Worm (Caenorhabditis elegans) whole organism, young adult: Measurements from ENCODE around the gene dpf-2.

Experiments
- B0019.2 ChIP-seq: fragments of 200-800 bp; sonication (Bioruptor generic); conservative IDR thresholded peaks from 2 replicates; pipeline ENCODE4 v1.3.6; 2022; ENCODE audit warnings: missing genetic modification reagents, missing genetic modification characterization, missing compliant biosample characterization
- B0035.1 ChIP-seq: sonication (generic microtip); optimal IDR thresholded peaks from 2 replicates; lab custom pipeline; 2016; ENCODE audit warnings: missing genetic modification characterization, mild to moderate bottlenecking, missing compliant biosample characterization, missing genotype, missing genetic modification reagents
- B0336.3 ChIP-seq: fragments of 200-800 bp; sonication (Bioruptor generic); IDR thresholded peaks from 2 replicates; pipeline ENCODE4 v1.3.6; 2022; ENCODE audit warnings: missing genetic modification characterization, missing compliant biosample characterization
- F10E7.11 ChIP-seq: sonication (generic microtip); optimal IDR thresholded peaks from 2 replicates; lab custom pipeline; 2017; ENCODE audit warnings: mild to moderate bottlenecking, missing genetic modification characterization, moderate library complexity, missing compliant biosample characterization
- F22D6.2 ChIP-seq: sonication (generic microtip); optimal IDR thresholded peaks from 2 replicates; lab custom pipeline; 2016; ENCODE audit warnings: mild to moderate bottlenecking, missing genetic modification characterization, missing compliant biosample characterization
- F33H1.4 ChIP-seq: fragments of 200-800 bp; sonication (Bioruptor generic); IDR thresholded peaks from 2 replicates; pipeline ENCODE4 v1.3.6; 2022; ENCODE audit warnings: missing genetic modification reagents, missing genetic modification characterization, missing compliant biosample characterization
- F52B5.7 ChIP-seq: sonication (generic microtip); optimal IDR thresholded peaks from 2 replicates; lab custom pipeline; 2016; ENCODE audit warnings: mild to moderate bottlenecking, missing genetic modification characterization, missing compliant biosample characterization
- Y53F4B.3 ChIP-seq: fragments of 200-800 bp; sonication (Bioruptor generic); IDR thresholded peaks from 2 replicates; pipeline ENCODE4 v1.3.6; 2022; ENCODE audit warnings: missing genetic modification reagents, missing genetic modification characterization, missing compliant biosample characterization
- Y56A3A.18 ChIP-seq: fragments of 200-800 bp; sonication (Bioruptor generic); IDR thresholded peaks from 2 replicates; pipeline ENCODE4 v1.3.6; 2022; ENCODE audit warnings: missing genetic modification reagents, missing genetic modification characterization, missing compliant biosample characterization
- ama-1 ChIP-seq, 3 experiments: fragments of 150-350 bp in 1 of 3; sonication (generic microtip) in 2 of 3; optimal IDR thresholded peaks; 2 replicates each; lab custom pipeline; 2014 to 2018; ENCODE audit warnings: missing biosample characterization in 2 of 3, missing genetic modification characterization in 2 of 3, missing genetic modification reagents in 2 of 3
- athp-1 ChIP-seq: sonication (generic microtip); optimal IDR thresholded peaks from 2 replicates; lab custom pipeline; 2017; ENCODE audit warnings: mild to moderate bottlenecking, missing genetic modification characterization, missing compliant biosample characterization
- attf-5 ChIP-seq: fragments of 200-800 bp; sonication (Bioruptor generic); optimal IDR thresholded peaks from 2 replicates; lab custom pipeline; 2018; ENCODE audit warnings: mild to moderate bottlenecking, missing genetic modification characterization, missing compliant biosample characterization
- cebp-2 ChIP-seq: fragments of 200-800 bp; sonication (Bioruptor generic); IDR thresholded peaks from 2 replicates; pipeline ENCODE4 v1.3.6; 2022; ENCODE audit warnings: missing genetic modification characterization, missing compliant biosample characterization
- ceh-40 ChIP-seq: fragments of 200-800 bp; sonication (Bioruptor generic); IDR thresholded peaks from 2 replicates; pipeline ENCODE4 v1.3.6; 2022; ENCODE audit warnings: missing genetic modification characterization, missing compliant biosample characterization
- ceh-58 ChIP-seq: fragments of 200-800 bp; sonication (Bioruptor generic); IDR thresholded peaks from 2 replicates; pipeline ENCODE4 v1.3.6; 2022; ENCODE audit warnings: missing genetic modification characterization, missing compliant biosample characterization
- ceh-79 ChIP-seq: sonication (generic microtip); optimal IDR thresholded peaks from 2 replicates; lab custom pipeline; 2017; ENCODE audit warnings: mild to moderate bottlenecking, missing genetic modification characterization, missing compliant biosample characterization
- chd-7 ChIP-seq: sonication (generic microtip); optimal IDR thresholded peaks from 2 replicates; lab custom pipeline; 2016; ENCODE audit warnings: mild to moderate bottlenecking, missing genetic modification characterization, moderate library complexity, missing compliant biosample characterization
- efl-1 ChIP-seq: fragments of 150-350 bp; optimal IDR thresholded peaks from 2 replicates; lab custom pipeline; 2014; ENCODE audit warnings: missing biosample characterization, missing genetic modification reagents, missing genetic modification characterization
- egl-18 ChIP-seq: fragments of 200-800 bp; sonication (Bioruptor generic); IDR thresholded peaks from 2 replicates; pipeline ENCODE4 v1.3.6; 2022; ENCODE audit warnings: missing genetic modification reagents, missing genetic modification characterization, missing compliant biosample characterization
- gei-17 ChIP-seq: fragments of 200-800 bp; sonication (Bioruptor generic); optimal IDR thresholded peaks from 2 replicates; lab custom pipeline; 2018; ENCODE audit warnings: mild to moderate bottlenecking, missing genetic modification characterization, missing compliant biosample characterization
- hmg-20 ChIP-seq: fragments of 200-800 bp; sonication (Bioruptor generic); IDR thresholded peaks from 2 replicates; pipeline ENCODE4 v1.3.6; 2022; ENCODE audit warnings: missing genetic modification reagents, missing genetic modification characterization, missing compliant biosample characterization
- hrde-1 ChIP-seq: sonication (generic microtip); optimal IDR thresholded peaks from 2 replicates; lab custom pipeline; 2016; ENCODE audit warnings: missing genetic modification characterization, mild to moderate bottlenecking, missing compliant biosample characterization, moderate library complexity, missing genotype, missing genetic modification reagents, borderline replicate concordance
- lin-35 ChIP-seq, 3 experiments: fragments of 150-350 bp in 2 of 3; sonication (generic microtip) in 1 of 3; optimal IDR thresholded peaks; 2 replicates each; lab custom pipeline; 2014 to 2018; ENCODE audit warnings: missing biosample characterization in 3 of 3, missing genetic modification characterization in 3 of 3, missing genetic modification reagents in 3 of 3
- lsl-1 ChIP-seq: fragments of 200-800 bp; sonication (Bioruptor generic); optimal IDR thresholded peaks from 2 replicates; lab custom pipeline; 2018; ENCODE audit warnings: mild to moderate bottlenecking, missing genetic modification characterization, moderate library complexity, missing compliant biosample characterization
- lsy-27 ChIP-seq: sonication (generic microtip); optimal IDR thresholded peaks from 2 replicates; lab custom pipeline; 2017; ENCODE audit warnings: missing genetic modification characterization, mild to moderate bottlenecking, missing compliant biosample characterization, antibody characterized with exemption, missing genotype, borderline replicate concordance; ENCODE audit not compliant: insufficient read depth
- madf-10 ChIP-seq: sonication (generic microtip); optimal IDR thresholded peaks from 2 replicates; lab custom pipeline; 2016; ENCODE audit warnings: mild to moderate bottlenecking, missing genetic modification characterization, missing compliant biosample characterization
- madf-3 ChIP-seq: fragments of 200-800 bp; sonication (Bioruptor generic); IDR thresholded peaks from 2 replicates; pipeline ENCODE4 v1.3.6; 2022; ENCODE audit warnings: missing genetic modification reagents, missing genetic modification characterization, missing compliant biosample characterization
- mcd-1 ChIP-seq: fragments of 200-800 bp; sonication (Bioruptor generic); IDR thresholded peaks from 2 replicates; pipeline ENCODE4 v1.3.6; 2022; ENCODE audit warnings: missing genetic modification reagents, missing genetic modification characterization, missing compliant biosample characterization
- mxl-1 ChIP-seq: sonication (generic microtip); optimal IDR thresholded peaks from 2 replicates; lab custom pipeline; 2016; ENCODE audit warnings: missing genetic modification characterization, missing compliant biosample characterization
- nfya-2 ChIP-seq: fragments of 200-800 bp; sonication (Bioruptor generic); IDR thresholded peaks from 2 replicates; pipeline ENCODE4 v1.3.6; 2022; ENCODE audit warnings: missing genetic modification reagents, missing genetic modification characterization, missing compliant biosample characterization
- nfyb-1 ChIP-seq: fragments of 200-800 bp; sonication (Bioruptor generic); IDR thresholded peaks from 2 replicates; pipeline ENCODE4 v1.3.6; 2022; ENCODE audit warnings: missing genetic modification reagents, missing genetic modification characterization, missing compliant biosample characterization
- nhr-179 ChIP-seq: sonication (generic microtip); optimal IDR thresholded peaks from 2 replicates; lab custom pipeline; 2016; ENCODE audit warnings: mild to moderate bottlenecking, missing genetic modification characterization, missing compliant biosample characterization
- nhr-27 ChIP-seq: fragments of 200-800 bp; sonication (Bioruptor generic); optimal IDR thresholded peaks from 2 replicates; lab custom pipeline; 2018; ENCODE audit warnings: mild to moderate bottlenecking, missing genetic modification characterization, moderate library complexity, missing compliant biosample characterization
- nhr-80 ChIP-seq: sonication (generic microtip); optimal IDR thresholded peaks from 2 replicates; lab custom pipeline; 2016; ENCODE audit warnings: missing genetic modification characterization, missing compliant biosample characterization
- rcor-1 ChIP-seq: fragments of 200-800 bp; sonication (Bioruptor generic); IDR thresholded peaks from 2 replicates; pipeline ENCODE4 v1.3.6; 2022; ENCODE audit warnings: missing genetic modification reagents, missing genetic modification characterization, missing compliant biosample characterization
- repo-1 ChIP-seq: sonication (generic microtip); optimal IDR thresholded peaks from 2 replicates; lab custom pipeline; 2017; ENCODE audit warnings: mild to moderate bottlenecking, missing genetic modification characterization, missing compliant biosample characterization
- rpc-1 ChIP-seq, 2 experiments: fragments of 150-350 bp in 1 of 2; sonication (generic microtip) in 1 of 2; optimal IDR thresholded peaks; 2 replicates each; lab custom pipeline; 2014 to 2018; ENCODE audit warnings: missing biosample characterization in 1 of 2, missing genetic modification characterization in 1 of 2, missing genetic modification reagents in 1 of 2, missing genotype in 1 of 2
- sdz-38 ChIP-seq: sonication (generic microtip); optimal IDR thresholded peaks from 2 replicates; lab custom pipeline; 2016; ENCODE audit warnings: missing genotype, missing genetic modification characterization, missing compliant biosample characterization
- snpc-1.3 ChIP-seq: sonication (generic microtip); optimal IDR thresholded peaks from 2 replicates; lab custom pipeline; 2017; ENCODE audit warnings: missing genetic modification characterization, mild to moderate bottlenecking, missing compliant biosample characterization, antibody characterized with exemption, moderate library complexity, missing genotype, missing genetic modification reagents; ENCODE audit not compliant: insufficient read depth
- snpc-4 ChIP-seq, 5 experiments: fragments of 150-350 bp in 1 of 5; sonication (generic microtip) in 4 of 5; optimal IDR thresholded peaks; 2 replicates each; lab custom pipeline; 2014 to 2018; ENCODE audit warnings: missing genetic modification characterization in 5 of 5, missing biosample characterization in 3 of 5, antibody characterized with exemption in 2 of 5, mild to moderate bottlenecking in 2 of 5, missing compliant biosample characterization in 2 of 5, missing genotype in 2 of 5, moderate library complexity in 2 of 5, missing genetic modification reagents in 1 of 5
- sptf-2 ChIP-seq: fragments of 200-800 bp; sonication (Bioruptor generic); optimal IDR thresholded peaks from 2 replicates; lab custom pipeline; 2018; ENCODE audit warnings: mild to moderate bottlenecking, missing genetic modification characterization, missing compliant biosample characterization
- tbx-9 ChIP-seq: sonication (generic microtip); optimal IDR thresholded peaks from 2 replicates; lab custom pipeline; 2016; ENCODE audit warnings: borderline replicate concordance, missing genetic modification characterization, inconsistent platforms, missing compliant biosample characterization
- unc-130 ChIP-seq: sonication (generic microtip); optimal IDR thresholded peaks from 2 replicates; lab custom pipeline; 2016; ENCODE audit warnings: missing genetic modification reagents, missing genetic modification characterization, missing compliant biosample characterization
- xnd-1 ChIP-seq: sonication (generic microtip); optimal IDR thresholded peaks from 2 replicates; lab custom pipeline; 2016; ENCODE audit warnings: missing genotype, missing genetic modification reagents, missing genetic modification characterization, missing compliant biosample characterization
- ztf-18 ChIP-seq: sonication (generic microtip); optimal IDR thresholded peaks from 2 replicates; lab custom pipeline; 2016; ENCODE audit warnings: missing genotype, mild to moderate bottlenecking, missing genetic modification characterization, missing compliant biosample characterization

Gene dpf-2

DNA sequence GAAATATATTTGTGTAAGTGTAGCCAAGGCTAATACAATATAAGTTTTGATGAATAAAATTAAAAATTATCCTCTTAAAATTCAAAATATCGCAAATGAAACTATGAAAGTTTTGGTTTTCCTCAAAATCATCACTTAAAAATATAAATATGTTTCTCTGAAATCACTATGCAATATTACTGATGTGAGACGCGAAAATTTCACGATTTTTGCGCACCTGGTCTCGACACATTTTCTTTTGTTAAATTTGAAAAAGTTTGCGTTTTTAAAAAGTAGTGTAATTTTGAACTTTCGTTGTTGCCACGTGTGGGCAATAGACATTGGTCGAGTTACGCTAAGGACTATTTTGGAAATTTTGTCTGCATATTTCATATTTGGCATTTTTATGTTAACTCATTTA is 2.9 kb upstream of the dpf-2 start:
- TF ChIP-seq ztf-18 (tag; lab: Kevin White, UChicago) (no peak), sptf-2 (GFP tag; lab: Kevin White, UChicago) (no peak), snpc-1.3 (tag; lab: Kevin White, UChicago) (no peak), ama-1 (optimal IDR thresholded peaks at IDR 0.05; lab: Kevin White, UChicago) (no peak), ama-1 (GFP tag; optimal IDR thresholded peaks at IDR 0.05; lab: Kevin White, UChicago) (no peak), athp-1 (no peak), nfya-2 (GFP tag; lab: Robert Waterston, UW) (no peak), repo-1 (tag; lab: Kevin White, UChicago) (no peak), sdz-38 (tag; lab: Kevin White, UChicago) (no peak), xnd-1 (tag; lab: Kevin White, UChicago) (no peak), hrde-1 (tag; lab: Kevin White, UChicago) (no peak), madf-3 (no peak), lsl-1 (GFP tag; lab: Kevin White, UChicago) (no peak), Y56A3A.18 (GFP tag; lab: Robert Waterston, UW) (no peak), F10E7.11 (tag; lab: Kevin White, UChicago) (no peak)

DNA sequence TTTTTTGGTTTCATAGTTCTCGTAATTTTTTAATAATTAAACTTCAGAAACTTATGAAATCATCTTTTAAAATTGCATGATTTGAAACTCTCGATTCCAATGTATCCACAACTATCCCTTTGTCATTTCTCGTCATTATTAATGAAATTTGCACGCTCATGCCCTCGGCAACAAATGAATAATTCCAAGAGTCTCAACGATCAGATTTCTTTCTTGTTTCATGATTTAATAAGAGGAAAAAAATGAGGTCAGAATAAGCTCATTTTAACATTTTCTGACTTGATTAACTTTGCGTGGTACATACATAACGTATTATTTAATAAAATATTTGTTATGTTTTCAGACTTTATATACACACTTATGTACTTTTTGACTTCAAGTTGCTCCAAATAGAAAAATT is 6.7 kb downstream of the dpf-2 start:
- TF ChIP-seq B0035.1 (tag; lab: Kevin White, UChicago) (no peak), gei-17 (GFP tag; lab: Kevin White, UChicago) (no peak), nhr-80 (tag; lab: Kevin White, UChicago) (no peak), egl-18 (GFP tag; lab: Robert Waterston, UW) (no peak), nhr-27 (no peak), nfya-2 (GFP tag; lab: Robert Waterston, UW) (no peak), chd-7 (no peak), B0019.2 (GFP tag; lab: Robert Waterston, UW) (no peak), tbx-9 (tag; lab: Kevin White, UChicago) (no peak), efl-1 (GFP tag; lab: Kevin White, UChicago) (no peak), mcd-1 (GFP tag; lab: Robert Waterston, UW) (no peak), ceh-79 (tag; lab: Kevin White, UChicago) (no peak), madf-10 (no peak), ceh-40 (no peak)

DNA sequence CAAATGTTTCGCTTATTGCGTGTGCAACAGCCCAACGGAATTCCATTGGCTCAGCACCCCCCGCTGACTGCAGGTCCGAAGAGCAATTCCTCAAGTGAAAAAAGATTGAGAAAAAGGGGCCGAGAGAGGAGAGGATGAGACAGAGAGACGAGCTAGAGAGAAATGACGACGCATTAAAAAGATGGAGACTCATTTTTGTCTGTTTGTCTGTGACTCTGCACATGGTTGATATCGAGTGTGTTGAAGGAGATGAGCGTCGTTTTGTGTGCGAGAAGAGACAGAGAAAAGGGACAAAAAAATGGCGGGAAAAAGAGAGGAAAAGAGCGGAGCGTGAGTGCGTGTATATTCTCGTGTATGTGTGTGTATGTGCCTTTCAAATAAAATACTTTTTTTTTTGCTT is 9.4 kb downstream of the dpf-2 start:
- TF ChIP-seq lsy-27 (tag; lab: Kevin White, UChicago): no peak
- 0 out of 2 replicates have a peak, but pooled peaks have one; percentile 36 for TF ChIP-seq rcor-1
- TF ChIP-seq rpc-1 (optimal IDR thresholded peaks at IDR 0.05; lab: Kevin White, UChicago): no peak
- TF ChIP-seq rpc-1 (tag; optimal IDR thresholded peaks at IDR 0.05; lab: Kevin White, UChicago): no peak
- TF ChIP-seq mxl-1 (tag; lab: Kevin White, UChicago): no peak
- TF ChIP-seq sdz-38 (tag; lab: Kevin White, UChicago): no peak
- TF ChIP-seq mcd-1 (GFP tag; lab: Robert Waterston, UW): peak; percentile 55
- TF ChIP-seq attf-5 (GFP tag; lab: Kevin White, UChicago): peak; percentile 80
- TF ChIP-seq snpc-4 (GFP tag; optimal IDR thresholded peaks at IDR 0.05; lab: Kevin White, UChicago): no peak
- peak in 3 of 4 experiments; percentile 34 to 59 (median 58) for TF ChIP-seq snpc-4 (tag; optimal IDR thresholded peaks at IDR 0.05; lab: Kevin White, UChicago)
- TF ChIP-seq gei-17 (GFP tag; lab: Kevin White, UChicago): peak; percentile 20
- no peak for TF ChIP-seq nhr-179 (tag; lab: Kevin White, UChicago)
- TF ChIP-seq lsl-1 (GFP tag; lab: Kevin White, UChicago): no peak
- peak; percentile 72 for TF ChIP-seq B0336.3 (GFP tag; lab: Robert Waterston, UW)
- TF ChIP-seq nfyb-1: peak; percentile 69; the same call in 1 of the 2 replicates
- no peak for TF ChIP-seq F22D6.2 (tag; lab: Kevin White, UChicago)
- TF ChIP-seq snpc-1.3 (tag; lab: Kevin White, UChicago): no peak
- no peak for TF ChIP-seq cebp-2 (GFP tag; lab: Robert Waterston, UW)
- no peak for TF ChIP-seq ceh-58
- TF ChIP-seq unc-130 (GFP tag; lab: Kevin White, UChicago): no peak
- peak in 1 of 3 experiments; percentile 85 for TF ChIP-seq lin-35 (GFP tag; optimal IDR thresholded peaks at IDR 0.05; lab: Kevin White, UChicago)
- TF ChIP-seq F52B5.7 (tag; lab: Kevin White, UChicago): no peak
- TF ChIP-seq hmg-20 (GFP tag; lab: Robert Waterston, UW): no peak
- TF ChIP-seq Y53F4B.3: no peak
- TF ChIP-seq F33H1.4 (GFP tag; lab: Robert Waterston, UW): no peak
